Worm (Caenorhabditis elegans) whole organism, L4 larva: ENCODE data around the gene F25B5.5.

Experiments used
- F26F4.8 ChIP-seq: fragments of 200-800 bp; sonication (Bioruptor generic); conservative IDR thresholded peaks from 2 replicates; pipeline ENCODE4 v1.3.6; 2022; ENCODE audit warnings: missing genetic modification characterization, missing compliant biosample characterization
- Y75B8A.6 ChIP-seq: fragments of 200-800 bp; sonication (Bioruptor generic); IDR thresholded peaks from 2 replicates; pipeline ENCODE4 v1.3.6; 2022; ENCODE audit warnings: missing genetic modification reagents, missing genetic modification characterization, missing compliant biosample characterization
- ZK546.5 ChIP-seq, 2 experiments: sonication (generic microtip); optimal IDR thresholded peaks; 2 replicates each; lab custom pipeline; 2017; ENCODE audit warnings: missing biosample characterization in 2 of 2, missing genetic modification characterization in 2 of 2
- aly-2 ChIP-seq: sonication (generic microtip); optimal IDR thresholded peaks from 2 replicates; lab custom pipeline; 2018; ENCODE audit warnings: missing biosample characterization, missing genetic modification characterization
- ctbp-1 ChIP-seq: fragments of 200-800 bp; sonication (Bioruptor generic); IDR thresholded peaks from 2 replicates; pipeline ENCODE4 v1.3.6; 2022; ENCODE audit warnings: missing genetic modification reagents, missing genetic modification characterization, missing compliant biosample characterization
- daf-16 ChIP-seq, 3 experiments: sonication (generic microtip); optimal IDR thresholded peaks; 2 replicates each; lab custom pipeline; 2016 to 2017; ENCODE audit warnings: missing genetic modification characterization in 3 of 3, missing genetic modification reagents in 3 of 3, mild to moderate bottlenecking in 2 of 3, missing compliant biosample characterization in 2 of 3, missing biosample characterization in 1 of 3, moderate library complexity in 1 of 3
- daf-19 ChIP-seq: fragments of 200-800 bp; sonication (Bioruptor generic); conservative IDR thresholded peaks from 2 replicates; pipeline ENCODE4 v1.3.6; 2022; ENCODE audit warnings: missing genetic modification characterization, missing compliant biosample characterization
- daf-8 ChIP-seq: fragments of 200-800 bp; sonication (Bioruptor generic); IDR thresholded peaks from 2 replicates; pipeline ENCODE4 v1.3.6; 2022; ENCODE audit warnings: missing genetic modification characterization, missing compliant biosample characterization
- dmd-6 ChIP-seq: fragments of 200-800 bp; sonication (Bioruptor generic); IDR thresholded peaks from 2 replicates; pipeline ENCODE4 v1.3.6; 2022; ENCODE audit warnings: missing genetic modification reagents, missing genetic modification characterization, missing compliant biosample characterization
- duxl-1 ChIP-seq: sonication (generic microtip); optimal IDR thresholded peaks from 2 replicates; lab custom pipeline; 2016; ENCODE audit warnings: mild to moderate bottlenecking, missing genetic modification characterization, moderate library complexity, missing compliant biosample characterization; ENCODE audit not compliant: poor library complexity
- dve-1 ChIP-seq: sonication (generic microtip); optimal IDR thresholded peaks from 2 replicates; lab custom pipeline; 2017; ENCODE audit warnings: antibody characterized with exemption, mild to moderate bottlenecking, missing genetic modification characterization, missing compliant biosample characterization; ENCODE audit not compliant: insufficient read depth
- egl-27 ChIP-seq: sonication (generic microtip); optimal IDR thresholded peaks from 3 replicates; lab custom pipeline; 2017; ENCODE audit warnings: missing biosample characterization, missing genetic modification reagents, missing genetic modification characterization
- hlh-11 ChIP-seq: fragments of 200-800 bp; sonication (Bioruptor generic); optimal IDR thresholded peaks from 2 replicates; lab custom pipeline; 2018; ENCODE audit warnings: mild to moderate bottlenecking, missing genetic modification characterization, missing compliant biosample characterization
- hlh-30 ChIP-seq: sonication (generic microtip); optimal IDR thresholded peaks from 2 replicates; lab custom pipeline; 2017; ENCODE audit warnings: antibody characterized with exemption, mild to moderate bottlenecking, missing genetic modification characterization, missing compliant biosample characterization; ENCODE audit not compliant: insufficient read depth
- lin-13 ChIP-seq: fragments of 150-350 bp; optimal IDR thresholded peaks from 2 replicates; lab custom pipeline; 2014; ENCODE audit warnings: missing biosample characterization, missing genetic modification reagents, missing genetic modification characterization
- lin-38 ChIP-seq: fragments of 200-800 bp; sonication (Bioruptor generic); IDR thresholded peaks from 2 replicates; pipeline ENCODE4 v1.3.6; 2022; ENCODE audit warnings: missing genetic modification reagents, missing genetic modification characterization, missing compliant biosample characterization
- lir-3 ChIP-seq: sonication (generic microtip); optimal IDR thresholded peaks from 2 replicates; lab custom pipeline; 2016; ENCODE audit warnings: mild to moderate bottlenecking, missing genetic modification characterization, missing compliant biosample characterization
- mdl-1 ChIP-seq, 2 experiments: fragments of 150-350 bp in 1 of 2; sonication (generic microtip) in 1 of 2; optimal IDR thresholded peaks; 2 replicates each; lab custom pipeline; 2014 to 2017; ENCODE audit warnings: missing biosample characterization in 2 of 2, missing genetic modification characterization in 2 of 2
- mdt-29 ChIP-seq: fragments of 200-800 bp; sonication (Bioruptor generic); IDR thresholded peaks from 2 replicates; pipeline ENCODE4 v1.3.6; 2022; ENCODE audit warnings: missing genetic modification reagents, missing genetic modification characterization, missing compliant biosample characterization
- mep-1 ChIP-seq: fragments of 150-350 bp; sonication (generic microtip); optimal IDR thresholded peaks from 3 replicates; lab custom pipeline; 2014; ENCODE audit warnings: missing biosample characterization, missing genetic modification characterization
- mes-2 ChIP-seq: sonication (generic microtip); optimal IDR thresholded peaks from 2 replicates; lab custom pipeline; 2016; ENCODE audit warnings: missing genotype, mild to moderate bottlenecking, missing genetic modification characterization, missing compliant biosample characterization; ENCODE audit not compliant: poor library complexity, severe bottlenecking
- mxl-2 ChIP-seq: fragments of 200-800 bp; sonication (Bioruptor generic); conservative IDR thresholded peaks from 2 replicates; pipeline ENCODE4 v1.3.6; 2022; ENCODE audit warnings: missing genetic modification reagents, missing genetic modification characterization, missing compliant biosample characterization
- mxl-3 ChIP-seq: fragments of 200-800 bp; sonication (Bioruptor generic); optimal IDR thresholded peaks from 2 replicates; lab custom pipeline; 2018; ENCODE audit warnings: mild to moderate bottlenecking, missing genetic modification characterization, missing compliant biosample characterization
- nhr-102 ChIP-seq: sonication (generic microtip); optimal IDR thresholded peaks from 2 replicates; lab custom pipeline; 2016; ENCODE audit warnings: mild to moderate bottlenecking, missing genetic modification characterization, moderate library complexity, missing compliant biosample characterization
- nhr-111 ChIP-seq: fragments of 200-800 bp; sonication (Bioruptor generic); optimal IDR thresholded peaks from 2 replicates; lab custom pipeline; 2018; ENCODE audit warnings: mild to moderate bottlenecking, missing genetic modification characterization, missing compliant biosample characterization
- nhr-28 ChIP-seq: fragments of 150-350 bp; optimal IDR thresholded peaks from 2 replicates; lab custom pipeline; 2014; ENCODE audit warnings: missing biosample characterization, missing genetic modification characterization
- nhr-42 ChIP-seq: fragments of 200-800 bp; sonication (Bioruptor generic); IDR thresholded peaks from 2 replicates; pipeline ENCODE4 v1.3.6; 2022; ENCODE audit warnings: missing genetic modification characterization, missing compliant biosample characterization
- nhr-6 ChIP-seq: fragments of 150-350 bp; optimal IDR thresholded peaks from 2 replicates; lab custom pipeline; 2014; ENCODE audit warnings: missing biosample characterization, missing genetic modification characterization
- nhr-76 ChIP-seq: fragments of 150-350 bp; optimal IDR thresholded peaks from 2 replicates; lab custom pipeline; 2014; ENCODE audit warnings: missing biosample characterization, missing genetic modification characterization
- nhr-77 ChIP-seq: fragments of 150-350 bp; optimal IDR thresholded peaks from 2 replicates; lab custom pipeline; 2014; ENCODE audit warnings: missing biosample characterization, missing genetic modification characterization
- pqm-1 ChIP-seq: sonication (generic microtip); optimal IDR thresholded peaks from 2 replicates; lab custom pipeline; 2017; ENCODE audit warnings: missing biosample characterization, missing genetic modification characterization
- rbr-2 ChIP-seq: sonication (generic microtip); optimal IDR thresholded peaks from 2 replicates; lab custom pipeline; 2016; ENCODE audit warnings: missing genotype, missing genetic modification characterization, missing compliant biosample characterization
- saeg-2 ChIP-seq: fragments of 200-800 bp; sonication (Bioruptor generic); IDR thresholded peaks from 2 replicates; pipeline ENCODE4 v1.3.6; 2022; ENCODE audit warnings: missing genetic modification reagents, missing genetic modification characterization, missing compliant biosample characterization
- set-16 ChIP-seq: fragments of 200-800 bp; sonication (Bioruptor generic); IDR thresholded peaks from 2 replicates; pipeline ENCODE4 v1.3.6; 2022; ENCODE audit warnings: missing genetic modification reagents, missing genetic modification characterization, missing compliant biosample characterization
- spr-1 ChIP-seq: sonication (generic microtip); optimal IDR thresholded peaks from 2 replicates; lab custom pipeline; 2016; ENCODE audit warnings: mild to moderate bottlenecking, missing genetic modification characterization, missing compliant biosample characterization
- tag-97 ChIP-seq: fragments of 200-800 bp; sonication (Bioruptor generic); IDR thresholded peaks from 2 replicates; pipeline ENCODE4 v1.3.6; 2022; ENCODE audit warnings: missing genetic modification characterization, missing compliant biosample characterization
- tra-1 ChIP-seq: fragments of 200-800 bp; sonication (Bioruptor generic); IDR thresholded peaks from 2 replicates; pipeline ENCODE4 v1.3.6; 2022; ENCODE audit warnings: missing genetic modification reagents, missing genetic modification characterization, missing compliant biosample characterization
- unc-39 ChIP-seq: sonication (generic microtip); optimal IDR thresholded peaks from 2 replicates; lab custom pipeline; 2017; ENCODE audit warnings: missing biosample characterization, missing genetic modification characterization
- unc-62 ChIP-seq, 3 experiments: fragments of 150-350 bp in 1 of 3; sonication (generic microtip); optimal IDR thresholded peaks in 2 of 3; peaks in 1 of 3; 1 replicate in 1 of 3; 2 replicates in 2 of 3; lab custom pipeline; 2014 to 2017; ENCODE audit warnings: missing biosample characterization in 3 of 3, missing genetic modification characterization in 3 of 3, missing genetic modification reagents in 3 of 3, missing genotype in 1 of 3
- zip-2 ChIP-seq: fragments of 150-350 bp; optimal IDR thresholded peaks from 2 replicates; lab custom pipeline; 2014; ENCODE audit warnings: missing biosample characterization, missing genetic modification characterization
- ztf-7 ChIP-seq: fragments of 150-350 bp; optimal IDR thresholded peaks from 2 replicates; lab custom pipeline; 2014; ENCODE audit warnings: missing biosample characterization, missing genetic modification characterization

F25B5.5 gene

ce11 chrIII:5917365-5917958 is 28.5 kb downstream of the F25B5.5 start (continued):
- peak; percentile 13; the same call in 1 of the 2 replicates for TF ChIP-seq dmd-6 (GFP tag; lab: Robert Waterston, UW)
- peak in 1 of 2 experiments; percentile 84 for TF ChIP-seq unc-62 (GFP tag; optimal IDR thresholded peaks at IDR 0.05 in 1 of 2; lab: Kevin White, UChicago)
- TF ChIP-seq unc-62 (tag; optimal IDR thresholded peaks at IDR 0.05; lab: Kevin White, UChicago): no peak
- no peak for TF ChIP-seq ZK546.5 (tag; optimal IDR thresholded peaks at IDR 0.05; lab: Kevin White, UChicago)
- peak; percentile 97 for TF ChIP-seq dve-1 (tag; lab: Kevin White, UChicago)
- TF ChIP-seq nhr-42 (GFP tag; lab: Robert Waterston, UW): 0 out of 2 replicates have a peak, but pooled peaks have one; percentile 39
- TF ChIP-seq duxl-1 (tag; lab: Kevin White, UChicago): peak; percentile 24
- no peak for TF ChIP-seq unc-39 (tag; lab: Kevin White, UChicago)
- TF ChIP-seq hlh-30 (tag; lab: Kevin White, UChicago): peak; percentile 72
- TF ChIP-seq lin-13 (GFP tag; lab: Kevin White, UChicago): peak; percentile 58
- no peak for TF ChIP-seq nhr-76 (tag; lab: Kevin White, UChicago)
- peak; percentile 22 for TF ChIP-seq mes-2 (tag; lab: Kevin White, UChicago)
- TF ChIP-seq lin-38 (GFP tag; lab: Robert Waterston, UW): peak; percentile 28; the same call in 1 of the 2 replicates
- TF ChIP-seq tra-1 (GFP tag; lab: Robert Waterston, UW): no peak
- TF ChIP-seq daf-19 (GFP tag; lab: Robert Waterston, UW): no peak
- no peak for TF ChIP-seq tag-97 (GFP tag; lab: Robert Waterston, UW)
- TF ChIP-seq egl-27 (tag; lab: Kevin White, UChicago): no peak
- TF ChIP-seq spr-1 (tag; lab: Kevin White, UChicago): no peak
- peak; percentile 86 for TF ChIP-seq mep-1 (tag; lab: Kevin White, UChicago)
- peak; percentile 62 for TF ChIP-seq zip-2 (tag; lab: Kevin White, UChicago)
- peak; percentile 31 for TF ChIP-seq mxl-3
- TF ChIP-seq Y75B8A.6 (GFP tag; lab: Robert Waterston, UW): no peak

ce11 chrIII:5915926-5916325 is 30.0 kb downstream of the F25B5.5 start:
- TF ChIP-seq mxl-2 (no peak), unc-62 (GFP tag; optimal IDR thresholded peaks at IDR 0.05 in 1 of 2; lab: Kevin White, UChicago) (no peak), unc-62 (tag; optimal IDR thresholded peaks at IDR 0.05; lab: Kevin White, UChicago) (no peak), nhr-77 (tag; lab: Kevin White, UChicago) (peak; percentile 44), F26F4.8 (GFP tag; lab: Robert Waterston, UW) (no peak), mes-2 (tag; lab: Kevin White, UChicago) (peak; percentile 40), rbr-2 (tag; lab: Kevin White, UChicago) (no peak), daf-16 (GFP tag; optimal IDR thresholded peaks at IDR 0.05; lab: Kevin White, UChicago) (no peak), daf-16 (tag; optimal IDR thresholded peaks at IDR 0.05; lab: Kevin White, UChicago) (peak; percentile 57), ctbp-1 (GFP tag; lab: Robert Waterston, UW) (no peak), nhr-111 (GFP tag; lab: Kevin White, UChicago) (no peak), aly-2 (tag; lab: Kevin White, UChicago) (no peak), nhr-6 (peak; percentile 33), nhr-102 (no peak), saeg-2 (no peak), dve-1 (tag; lab: Kevin White, UChicago) (peak; percentile 67), nhr-28 (tag; lab: Kevin White, UChicago) (peak; percentile 67), spr-1 (tag; lab: Kevin White, UChicago) (no peak), pqm-1 (peak; percentile 95), mxl-3 (no peak), tag-97 (GFP tag; lab: Robert Waterston, UW) (no peak), ZK546.5 (tag; optimal IDR thresholded peaks at IDR 0.05; lab: Kevin White, UChicago) (no peak), mdt-29 (GFP tag; lab: Robert Waterston, UW) (no peak), set-16 (GFP tag; lab: Robert Waterston, UW) (no peak), dmd-6 (GFP tag; lab: Robert Waterston, UW) (peak; percentile 64), hlh-11 (tag; lab: Kevin White, UChicago) (peak; percentile 59), lir-3 (tag; lab: Kevin White, UChicago) (no peak), mdl-1 (tag; optimal IDR thresholded peaks at IDR 0.05; lab: Kevin White, UChicago) (no peak), tra-1 (GFP tag; lab: Robert Waterston, UW) (0 out of 2 replicates have a peak, but pooled peaks have one; percentile 10), daf-8 (GFP tag; lab: Robert Waterston, UW) (no peak), mep-1 (tag; lab: Kevin White, UChicago) (peak; percentile 18), ztf-7 (tag; lab: Kevin White, UChicago) (peak; percentile 33)
- TF ChIP-seq, all 104 proteins: peak for 12
